Worm (Caenorhabditis elegans) whole organism, L4/young adult: ENCODE results near the gene F54D5.7.

Source experiments
- W03F9.2 ChIP-seq: fragments of 150-350 bp; optimal IDR thresholded peaks from 2 replicates; lab custom pipeline; 2014; ENCODE audit warnings: missing biosample characterization, missing genetic modification characterization
- dao-5 ChIP-seq: sonication (generic microtip); optimal IDR thresholded peaks from 2 replicates; lab custom pipeline; 2016; ENCODE audit warnings: missing genotype, missing genetic modification characterization, moderate library complexity, missing compliant biosample characterization

- TF ChIP-seq W03F9.2 (tag; lab: Kevin White, UChicago) (no peak), dao-5 (tag; lab: Kevin White, UChicago) (no peak)
Measured at ce11 chrII:11537115-11537514, 10.2 kb upstream of the F54D5.7 start.
